Fruit fly (Drosophila melanogaster) whole organism, adult: ENCODE results near the gene Jhbp6.

ENCODE experiments used
- CG11617 ChIP-seq: fragments of 200-800 bp; sonication (Bioruptor generic); optimal IDR thresholded peaks from 2 replicates; lab custom pipeline; 2017; ENCODE audit warnings: mild to moderate bottlenecking, missing biosample characterization, missing genetic modification reagents, missing genetic modification characterization
- CG12768 ChIP-seq: fragments of 200-800 bp; sonication (Bioruptor generic); optimal IDR thresholded peaks from 2 replicates; lab custom pipeline; 2017; ENCODE audit warnings: missing biosample characterization, missing genetic modification characterization, mild to moderate bottlenecking, moderate library complexity, missing genetic modification reagents
- CG14711 ChIP-seq: fragments of 200-800 bp; sonication (Bioruptor generic); optimal IDR thresholded peaks from 2 replicates; lab custom pipeline; 2018; ENCODE audit warnings: missing biosample characterization, mild to moderate bottlenecking, missing genetic modification characterization, moderate library complexity
- CG5204 ChIP-seq: fragments of 200-800 bp; sonication (Bioruptor generic); optimal IDR thresholded peaks from 2 replicates; lab custom pipeline; 2016; ENCODE audit warnings: missing biosample characterization, missing genetic modification characterization
- CG7045 ChIP-seq: fragments of 200-800 bp; sonication (Bioruptor generic); optimal IDR thresholded peaks from 2 replicates; lab custom pipeline; 2017; ENCODE audit warnings: missing biosample characterization, mild to moderate bottlenecking, missing genetic modification characterization
- Clk ChIP-seq: fragments of 200-800 bp; sonication (Bioruptor generic); optimal IDR thresholded peaks from 2 replicates; lab custom pipeline; 2017; ENCODE audit warnings: missing biosample characterization, missing genetic modification characterization
- Crg-1 ChIP-seq: fragments of 200-800 bp; sonication (Bioruptor generic); optimal IDR thresholded peaks from 2 replicates; lab custom pipeline; 2016; ENCODE audit warnings: missing biosample characterization, missing genetic modification characterization
- bab1 ChIP-seq: fragments of 200-800 bp; sonication (Bioruptor generic); optimal IDR thresholded peaks from 3 replicates; lab custom pipeline; 2019; ENCODE audit warnings: missing biosample characterization, mild to moderate bottlenecking, missing genetic modification characterization, moderate library complexity
- cnc ChIP-seq, 2 experiments: fragments of >200 bp; optimal IDR thresholded peaks; 2 replicates each; lab custom pipeline; 2017
- kay ChIP-seq: fragments of 200-800 bp; sonication (Bioruptor generic); peaks from one replicate; lab custom pipeline; 2016; ENCODE audit warnings: missing biosample characterization, missing genetic modification characterization, borderline replicate concordance
- ovo ChIP-seq: fragments of 200-800 bp; sonication (Bioruptor generic); optimal IDR thresholded peaks from 2 replicates; lab custom pipeline; 2016; ENCODE audit warnings: missing biosample characterization, missing genetic modification characterization
- pad ChIP-seq: fragments of 200-800 bp; sonication (Bioruptor generic); optimal IDR thresholded peaks from 3 replicates; lab custom pipeline; 2017; ENCODE audit warnings: missing biosample characterization, missing genetic modification characterization, mild to moderate bottlenecking, moderate library complexity, missing genetic modification reagents
- tj ChIP-seq: fragments of 200-800 bp; sonication (Bioruptor generic); optimal IDR thresholded peaks from 3 replicates; lab custom pipeline; 2017; ENCODE audit warnings: missing biosample characterization, mild to moderate bottlenecking, missing genetic modification characterization, moderate library complexity
- toe ChIP-seq: fragments of 200-800 bp; sonication (Bioruptor generic); optimal IDR thresholded peaks from 2 replicates; lab custom pipeline; 2016; ENCODE audit warnings: missing biosample characterization, missing genetic modification characterization

DNA sequence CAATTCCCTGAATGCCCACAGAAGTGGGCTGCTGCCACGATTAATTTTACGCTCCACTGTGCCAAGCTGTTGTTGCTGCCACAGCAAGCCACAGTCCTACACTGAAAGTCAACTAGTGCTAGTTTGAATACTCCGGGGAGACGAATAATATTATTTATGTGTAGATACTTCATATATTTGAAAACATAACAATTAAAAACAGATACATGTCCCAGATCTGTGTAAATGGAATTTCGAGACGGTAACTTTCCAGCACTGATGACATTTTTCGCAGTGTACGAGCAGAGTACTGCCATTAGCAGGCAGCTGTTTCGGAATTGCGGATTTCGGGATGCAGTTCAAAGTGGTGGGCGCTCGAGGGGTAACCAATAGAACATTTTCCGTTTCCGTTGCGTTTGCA lies 4.6 kb upstream of the Jhbp6 start:
- TF ChIP-seq tj (GFP tag; lab: Kevin White, UChicago) (no peak), bab1 (no peak), CG11617 (GFP tag; lab: Kevin White, UChicago) (no peak), cnc (optimal IDR thresholded peaks at IDR 0.05; lab: Kevin White, UChicago) (no peak), CG12768 (GFP tag; lab: Kevin White, UChicago) (no peak), Clk (no peak), ovo (GFP tag; lab: Kevin White, UChicago) (no peak), toe (GFP tag; lab: Kevin White, UChicago) (no peak), kay (GFP tag; lab: Kevin White, UChicago) (no peak), CG5204 (GFP tag; lab: Kevin White, UChicago) (no peak), CG7045 (no peak), CG14711 (tag; lab: Kevin White, UChicago) (no peak), pad (GFP tag; lab: Kevin White, UChicago) (no peak), Crg-1 (GFP tag; lab: Kevin White, UChicago) (no peak)
